Fruit fly (Drosophila melanogaster) whole organism, pupa: Measurements from ENCODE around the gene CG43072.

Experiments
- CG10348 ChIP-seq: fragments of 200-800 bp; sonication (Bioruptor generic); IDR thresholded peaks from 2 replicates; pipeline ENCODE4 v1.3.6; 2022; ENCODE audit warnings: missing biosample characterization, missing genetic modification characterization
- CG13204 ChIP-seq: fragments of 200-800 bp; sonication (Bioruptor generic); optimal IDR thresholded peaks from 2 replicates; lab custom pipeline; 2018; ENCODE audit warnings: missing biosample characterization, mild to moderate bottlenecking, missing genetic modification characterization, moderate library complexity
- CG15710 ChIP-seq: fragments of 200-800 bp; sonication (Bioruptor generic); optimal IDR thresholded peaks from 2 replicates; lab custom pipeline; 2018; ENCODE audit warnings: missing biosample characterization, mild to moderate bottlenecking, missing genetic modification characterization, moderate library complexity
- CG34367 ChIP-seq: fragments of 200-800 bp; sonication (Bioruptor generic); optimal IDR thresholded peaks from 2 replicates; lab custom pipeline; 2018; ENCODE audit warnings: missing biosample characterization, mild to moderate bottlenecking, missing genetic modification characterization
- CG4496 ChIP-seq: fragments of 200-800 bp; sonication (Bioruptor generic); IDR thresholded peaks from 3 replicates; pipeline ENCODE4 v1.3.6; 2022; ENCODE audit warnings: missing biosample characterization, missing genetic modification characterization
- CG8159 ChIP-seq: fragments of 200-800 bp; sonication (Bioruptor generic); optimal IDR thresholded peaks from 3 replicates; lab custom pipeline; 2018; ENCODE audit warnings: missing biosample characterization, mild to moderate bottlenecking, missing genetic modification characterization, moderate library complexity
- CG8301 ChIP-seq: fragments of 200-800 bp; sonication (Bioruptor generic); optimal IDR thresholded peaks from 2 replicates; lab custom pipeline; 2018; ENCODE audit warnings: missing biosample characterization, mild to moderate bottlenecking, missing genetic modification characterization
- CG9948 ChIP-seq: fragments of 200-800 bp; sonication (Bioruptor generic); optimal IDR thresholded peaks from 2 replicates; lab custom pipeline; 2018; ENCODE audit warnings: missing biosample characterization, mild to moderate bottlenecking, missing genetic modification characterization, moderate library complexity
- D1 ChIP-seq: fragments of 200-800 bp; sonication (Bioruptor generic); optimal IDR thresholded peaks from 2 replicates; lab custom pipeline; 2018; ENCODE audit warnings: missing biosample characterization, mild to moderate bottlenecking, missing genetic modification characterization, moderate library complexity
- EcR ChIP-seq: fragments of 200-800 bp; sonication (Bioruptor generic); optimal IDR thresholded peaks from 3 replicates; lab custom pipeline; 2019; ENCODE audit warnings: missing biosample characterization, missing genetic modification characterization, mild to moderate bottlenecking, moderate library complexity, missing genetic modification reagents
- Ets98B ChIP-seq: fragments of 200-800 bp; sonication (Bioruptor generic); IDR thresholded peaks from 2 replicates; pipeline ENCODE4 v1.3.6; 2022; ENCODE audit warnings: missing biosample characterization, missing genetic modification characterization
- gl ChIP-seq: fragments of 200-800 bp; sonication (Bioruptor generic); optimal IDR thresholded peaks from 2 replicates; lab custom pipeline; 2018; ENCODE audit warnings: missing biosample characterization, mild to moderate bottlenecking, missing genetic modification characterization
- rn ChIP-seq: fragments of 200-800 bp; sonication (Bioruptor generic); IDR thresholded peaks from 2 replicates; pipeline ENCODE4 v1.3.6; 2022; ENCODE audit warnings: missing biosample characterization, missing genetic modification characterization

DNA sequence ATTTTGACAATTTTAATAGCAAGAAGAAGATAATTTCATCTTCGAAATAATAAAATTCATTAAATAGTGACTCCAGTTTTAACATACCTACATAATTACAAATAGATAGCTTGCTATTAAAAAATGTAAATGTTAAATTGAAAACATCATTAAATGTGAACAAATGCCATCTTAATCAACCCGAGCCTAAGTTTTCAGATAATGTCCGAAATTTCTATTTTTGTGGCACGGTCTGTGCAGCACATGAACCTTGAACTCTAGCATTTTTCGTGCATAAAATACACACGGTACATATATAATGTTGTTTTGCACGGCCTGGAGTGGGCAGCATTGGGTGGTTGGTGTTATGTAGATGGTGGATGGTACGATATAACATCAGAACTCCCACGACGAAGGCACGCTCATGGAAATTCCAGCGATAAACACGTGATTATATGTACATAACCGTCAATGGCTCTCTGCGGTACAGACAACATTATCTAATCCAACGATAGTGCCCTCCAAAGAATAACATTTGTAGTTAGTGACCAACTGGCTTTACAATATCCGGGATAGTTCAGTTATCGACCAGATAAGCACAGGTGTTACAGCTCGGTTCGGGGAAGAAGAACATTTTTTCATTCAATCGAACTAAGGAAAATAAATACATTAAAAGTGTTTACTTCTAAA is 15.4 kb upstream of the CG43072 start:
- no peak for TF ChIP-seq CG34367 (tag; lab: Kevin White, UChicago)
- TF ChIP-seq Ets98B = no peak
- no peak for TF ChIP-seq CG4496 (GFP tag; lab: Robert Waterston, UW)
- TF ChIP-seq CG15710 = no peak
- no peak for TF ChIP-seq CG10348 (GFP tag; lab: Robert Waterston, UW)
- TF ChIP-seq CG13204 (GFP tag; lab: Kevin White, UChicago) = no peak
- TF ChIP-seq CG9948 (tag; lab: Kevin White, UChicago) = no peak
- TF ChIP-seq D1 (tag; lab: Kevin White, UChicago) = no peak
- no peak for TF ChIP-seq CG8301 (tag; lab: Kevin White, UChicago)
- TF ChIP-seq EcR (GFP tag; lab: Kevin White, UChicago) = no peak
- TF ChIP-seq rn (GFP tag; lab: Robert Waterston, UW) = no peak
- TF ChIP-seq CG8159 (tag; lab: Kevin White, UChicago) = no peak
- no peak for TF ChIP-seq gl
